Fruit fly (Drosophila melanogaster) whole organism, embryonic: ENCODE results near the gene CCDC53.

Experiments used
- Awh ChIP-seq: fragments of 200-800 bp; sonication (Bioruptor generic); IDR thresholded peaks from 2 replicates; pipeline ENCODE4, ENCODE4 v1.3.6; 2022; ENCODE audit warnings: missing biosample characterization, missing genetic modification characterization
- BEAF-32 ChIP-seq: fragments of 200-800 bp; sonication (Bioruptor generic); optimal IDR thresholded peaks from 3 replicates; lab custom pipeline; 2017; ENCODE audit warnings: missing biosample characterization, missing genetic modification characterization, mild to moderate bottlenecking, moderate library complexity, missing genetic modification reagents
- CG10147 ChIP-seq: fragments of 200-800 bp; sonication (Bioruptor generic); optimal IDR thresholded peaks from 2 replicates; lab custom pipeline; 2019; ENCODE audit warnings: missing biosample characterization, mild to moderate bottlenecking, missing genetic modification characterization, moderate library complexity
- CG10321 ChIP-seq: fragments of 200-800 bp; sonication (Bioruptor generic); IDR thresholded peaks from 2 replicates; pipeline ENCODE4 v1.3.6; 2022; ENCODE audit warnings: missing biosample characterization, missing genetic modification characterization
- CG11723 ChIP-seq: fragments of 200-800 bp; sonication (Bioruptor generic); optimal IDR thresholded peaks from 2 replicates; lab custom pipeline; 2017; ENCODE audit warnings: missing biosample characterization, mild to moderate bottlenecking, missing genetic modification characterization
- CG12236 ChIP-seq: fragments of 200-800 bp; sonication (Bioruptor generic); optimal IDR thresholded peaks from 2 replicates; lab custom pipeline; 2016; ENCODE audit warnings: missing biosample characterization, missing genetic modification characterization
- CG1233 ChIP-seq: fragments of 200-800 bp; sonication (Bioruptor generic); optimal IDR thresholded peaks from 4 replicates; lab custom pipeline; 2018; ENCODE audit warnings: missing biosample characterization, mild to moderate bottlenecking, missing genetic modification characterization
- CG12391 ChIP-seq: fragments of 200-800 bp; sonication (Bioruptor generic); optimal IDR thresholded peaks from 3 replicates; lab custom pipeline; 2018; ENCODE audit warnings: missing biosample characterization, mild to moderate bottlenecking, missing genetic modification characterization, moderate library complexity
- CG12659 ChIP-seq: fragments of 200-800 bp; sonication (Bioruptor generic); optimal IDR thresholded peaks from 3 replicates; lab custom pipeline; 2017; ENCODE audit warnings: mild to moderate bottlenecking, missing biosample characterization, missing genetic modification reagents, missing genetic modification characterization
- CG14710 ChIP-seq: fragments of 200-800 bp; sonication (Bioruptor generic); optimal IDR thresholded peaks from 3 replicates; lab custom pipeline; 2019; ENCODE audit warnings: missing biosample characterization, mild to moderate bottlenecking, missing genetic modification characterization, moderate library complexity
- CG14860 ChIP-seq: fragments of 200-800 bp; sonication (Bioruptor generic); IDR thresholded peaks from 3 replicates; pipeline ENCODE4 v1.3.6; 2022; ENCODE audit warnings: missing biosample characterization, missing genetic modification characterization; ENCODE audit not compliant: partially characterized antibody
- CG16863 ChIP-seq: fragments of 200-800 bp; sonication (Bioruptor generic); optimal IDR thresholded peaks from 3 replicates; lab custom pipeline; 2016; ENCODE audit warnings: missing biosample characterization, missing genetic modification characterization
- CG1832 ChIP-seq: fragments of 200-800 bp; sonication (Bioruptor generic); optimal IDR thresholded peaks from 2 replicates; lab custom pipeline; 2017; ENCODE audit warnings: missing biosample characterization, mild to moderate bottlenecking, missing genetic modification characterization, inconsistent platforms
- CG3163 ChIP-seq: fragments of 200-800 bp; sonication (Bioruptor generic); optimal IDR thresholded peaks from 3 replicates; lab custom pipeline; 2016; ENCODE audit warnings: missing biosample characterization, missing genetic modification characterization
- CG34422 ChIP-seq: fragments of 200-800 bp; sonication (Bioruptor generic); IDR thresholded peaks from 3 replicates; pipeline ENCODE4 v1.3.6; 2022; ENCODE audit warnings: missing biosample characterization, missing genetic modification characterization
- CG4730 ChIP-seq: fragments of 200-800 bp; sonication (Bioruptor generic); IDR thresholded peaks from 2 replicates; pipeline ENCODE4 v1.3.6; 2022; ENCODE audit warnings: missing biosample characterization, missing genetic modification characterization
- CG6654 ChIP-seq: fragments of 200-800 bp; sonication (Bioruptor generic); optimal IDR thresholded peaks from 2 replicates; lab custom pipeline; 2017; ENCODE audit warnings: missing biosample characterization, mild to moderate bottlenecking, missing genetic modification characterization
- CG7786 ChIP-seq: fragments of 200-800 bp; sonication (Bioruptor generic); optimal IDR thresholded peaks from 2 replicates; lab custom pipeline; 2016; ENCODE audit warnings: missing biosample characterization, missing genetic modification characterization
- CG9797 ChIP-seq: fragments of 200-800 bp; sonication (Bioruptor generic); optimal IDR thresholded peaks from 3 replicates; lab custom pipeline; 2018; ENCODE audit warnings: missing biosample characterization, mild to moderate bottlenecking, missing genetic modification characterization
- Doc2 ChIP-seq: fragments of 200-800 bp; sonication (Bioruptor generic); IDR thresholded peaks from 2 replicates; pipeline ENCODE4 v1.3.6; 2022; ENCODE audit warnings: missing biosample characterization, missing genetic modification characterization
- Dp ChIP-seq: fragments of 200-800 bp; sonication (Bioruptor generic); optimal IDR thresholded peaks from 2 replicates; lab custom pipeline; 2018; ENCODE audit warnings: missing biosample characterization, mild to moderate bottlenecking, missing genetic modification characterization, moderate library complexity
- Eip74EF ChIP-seq, 2 experiments: fragments of 200-800 bp in 1 of 2; fragments of >200 bp in 1 of 2; sonication (Bioruptor generic) in 1 of 2; optimal IDR thresholded peaks; 2 replicates each; lab custom pipeline; 2017 to 2019; ENCODE audit warnings: missing biosample characterization in 2 of 2, missing genetic modification characterization in 2 of 2, mild to moderate bottlenecking in 1 of 2, moderate library complexity in 1 of 2
- Ets97D ChIP-seq: fragments of 200-800 bp; sonication (Bioruptor generic); optimal IDR thresholded peaks from 3 replicates; lab custom pipeline; 2016; ENCODE audit warnings: missing biosample characterization, missing genetic modification characterization
- Fer2 ChIP-seq: fragments of 200-800 bp; sonication (Bioruptor generic); optimal IDR thresholded peaks from 2 replicates; lab custom pipeline; 2018; ENCODE audit warnings: missing biosample characterization, mild to moderate bottlenecking, missing genetic modification characterization, moderate library complexity
- MBD-R2 ChIP-seq: fragments of 200-800 bp; sonication (Bioruptor generic); IDR thresholded peaks from 2 replicates; pipeline ENCODE4 v1.3.6; 2022; ENCODE audit warnings: missing biosample characterization, missing genetic modification characterization
- MESR4 ChIP-seq: fragments of 200-800 bp; sonication (Bioruptor generic); optimal IDR thresholded peaks from 2 replicates; lab custom pipeline; 2018; ENCODE audit warnings: missing biosample characterization, mild to moderate bottlenecking, missing genetic modification characterization, moderate library complexity
- NC2β ChIP-seq: fragments of 200-800 bp; sonication (Bioruptor generic); optimal IDR thresholded peaks from 2 replicates; lab custom pipeline; 2016; ENCODE audit warnings: missing biosample characterization, missing genetic modification characterization
- NFAT ChIP-seq: fragments of 200-800 bp; sonication (Bioruptor generic); IDR thresholded peaks from 2 replicates; pipeline ENCODE4 v1.3.6; 2022; ENCODE audit warnings: missing biosample characterization, missing genetic modification characterization
- NfI ChIP-seq: fragments of 200-800 bp; sonication (Bioruptor generic); optimal IDR thresholded peaks from 3 replicates; lab custom pipeline; 2018; ENCODE audit warnings: missing biosample characterization, mild to moderate bottlenecking, missing genetic modification characterization, moderate library complexity
- Opbp ChIP-seq: fragments of 200-800 bp; sonication (Bioruptor generic); IDR thresholded peaks from 3 replicates; pipeline ENCODE4 v1.3.6; 2022; ENCODE audit warnings: missing biosample characterization, missing genetic modification characterization; ENCODE audit not compliant: partially characterized antibody
- Pdp1 ChIP-seq, 2 experiments: fragments of 200-800 bp; sonication (Bioruptor generic); optimal IDR thresholded peaks; 3 replicates each; lab custom pipeline; 2016; ENCODE audit warnings: missing biosample characterization in 2 of 2, missing genetic modification characterization in 2 of 2, mild to moderate bottlenecking in 1 of 2, moderate library complexity in 1 of 2
- Taf1 ChIP-seq: fragments of 200-800 bp; sonication (Bioruptor generic); IDR thresholded peaks from 2 replicates; pipeline ENCODE4 v1.3.6; 2022; ENCODE audit warnings: missing biosample characterization, missing genetic modification characterization
- ase ChIP-seq: fragments of 200-800 bp; sonication (Bioruptor generic); IDR thresholded peaks from 3 replicates; pipeline ENCODE4 v1.3.6; 2022; ENCODE audit warnings: missing biosample characterization, missing genetic modification characterization
- bigmax ChIP-seq: fragments of 200-800 bp; sonication (Bioruptor generic); optimal IDR thresholded peaks from 2 replicates; lab custom pipeline; 2018; ENCODE audit warnings: missing biosample characterization, mild to moderate bottlenecking, missing genetic modification characterization
- chinmo ChIP-seq: fragments of 200-800 bp; sonication (Bioruptor generic); IDR thresholded peaks from 4 replicates; pipeline ENCODE4 v1.3.6; 2022; ENCODE audit warnings: missing biosample characterization, missing genetic modification characterization; ENCODE audit not compliant: partially characterized antibody
- crc ChIP-seq: fragments of 200-800 bp; sonication (Bioruptor generic); optimal IDR thresholded peaks from 2 replicates; lab custom pipeline; 2016; ENCODE audit warnings: missing biosample characterization, missing genetic modification characterization
- fd3F ChIP-seq: fragments of 200-800 bp; sonication (Bioruptor generic); optimal IDR thresholded peaks from 2 replicates; lab custom pipeline; 2018; ENCODE audit warnings: missing biosample characterization, mild to moderate bottlenecking, missing genetic modification characterization, moderate library complexity
- gce ChIP-seq: fragments of 200-800 bp; sonication (Bioruptor generic); IDR thresholded peaks from 3 replicates; pipeline ENCODE4 v1.3.6; 2022; ENCODE audit warnings: missing biosample characterization, missing genetic modification characterization
- gfzf ChIP-seq: fragments of 200-800 bp; sonication (Bioruptor generic); optimal IDR thresholded peaks from 2 replicates; lab custom pipeline; 2016; ENCODE audit warnings: missing biosample characterization, mild to moderate bottlenecking, missing genetic modification characterization, moderate library complexity
- grau ChIP-seq: fragments of 200-800 bp; optimal IDR thresholded peaks from 3 replicates; lab custom pipeline; 2019; ENCODE audit warnings: missing biosample characterization, mild to moderate bottlenecking, missing genetic modification characterization, moderate library complexity
- pho ChIP-seq: fragments of 200-800 bp; sonication (Bioruptor generic); optimal IDR thresholded peaks from 2 replicates; lab custom pipeline; 2016; ENCODE audit warnings: missing biosample characterization, missing genetic modification characterization
- pita ChIP-seq: fragments of 200-800 bp; sonication (Bioruptor generic); optimal IDR thresholded peaks from 2 replicates; lab custom pipeline; 2017; ENCODE audit warnings: missing biosample characterization, mild to moderate bottlenecking, missing genetic modification characterization
- row ChIP-seq: fragments of 200-800 bp; sonication (Bioruptor generic); IDR thresholded peaks from 3 replicates; pipeline ENCODE4 v1.3.6; 2022; ENCODE audit warnings: missing biosample characterization, missing genetic modification characterization
- sens-2 ChIP-seq: fragments of 200-800 bp; sonication (Bioruptor generic); IDR thresholded peaks from 2 replicates; pipeline ENCODE4 v1.3.6; 2022; ENCODE audit warnings: missing biosample characterization, missing genetic modification characterization
- slou ChIP-seq: fragments of 200-800 bp; sonication (Bioruptor generic); optimal IDR thresholded peaks from 3 replicates; lab custom pipeline; 2016; ENCODE audit warnings: missing biosample characterization, missing genetic modification characterization
- stc ChIP-seq: fragments of 200-800 bp; sonication (Bioruptor generic); IDR thresholded peaks from 2 replicates; pipeline ENCODE4 v1.3.6; 2022; ENCODE audit warnings: missing biosample characterization, missing genetic modification characterization
- zf30C ChIP-seq: fragments of 200-800 bp; sonication (Bioruptor generic); optimal IDR thresholded peaks from 3 replicates; lab custom pipeline; 2018; ENCODE audit warnings: missing biosample characterization, mild to moderate bottlenecking, missing genetic modification characterization

Gene CCDC53

dm6 chr2L:8071112-8071976 lies 30.4 kb downstream of the CCDC53 start, which contains the start of gene poe (continued):
- TF ChIP-seq Pdp1 (GFP tag; optimal IDR thresholded peaks at IDR 0.05; lab: Kevin White, UChicago), result no peak
- TF ChIP-seq CG14860, result no peak
- TF ChIP-seq NC2β (GFP tag; lab: Kevin White, UChicago), result peak; percentile 9
- peak; percentile 19 for TF ChIP-seq CG1233 (GFP tag; lab: Kevin White, UChicago)
- no peak for TF ChIP-seq pho
- no peak for TF ChIP-seq CG11723 (GFP tag; lab: Kevin White, UChicago)
- no peak for TF ChIP-seq gce (GFP tag; lab: Robert Waterston, UW)
- TF ChIP-seq Eip74EF (GFP tag; optimal IDR thresholded peaks at IDR 0.05; lab: Kevin White, UChicago), result no peak
- TF ChIP-seq, all 482 proteins: peak for 136

DNA sequence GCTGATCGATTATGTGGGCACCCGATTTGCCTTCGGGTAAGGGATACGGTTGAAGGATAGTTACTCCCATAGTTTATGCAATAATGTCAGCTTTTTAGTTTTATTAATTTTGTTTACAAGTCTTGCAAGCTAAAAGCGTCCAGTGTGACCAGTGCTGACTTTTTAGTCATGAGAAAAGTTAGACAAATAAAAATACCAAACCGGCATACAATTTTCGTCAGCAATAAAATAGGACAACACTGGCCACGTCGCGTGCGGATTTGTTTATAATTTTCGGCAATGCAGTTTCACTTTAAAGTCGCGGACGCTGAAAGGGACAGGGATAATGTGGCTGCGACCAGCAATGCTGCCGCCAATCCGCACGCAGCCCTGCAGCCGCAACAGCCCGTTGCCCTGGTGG lies 31.8 kb downstream of the CCDC53 start, which contains the start of the genes MED20 and Trf:
TSS of gene MED20 (minus strand) at position 157 of the 400 bp plus-strand sequence.
TSS of gene Trf (plus strand) at position 204 of the 400 bp plus-strand sequence.
- TF ChIP-seq slou, result no peak
- TF ChIP-seq Fer2 (tag; lab: Kevin White, UChicago), result no peak
- TF ChIP-seq CG7786 (GFP tag; lab: Kevin White, UChicago), result no peak
- TF ChIP-seq fd3F (GFP tag; lab: Kevin White, UChicago), result no peak
- peak; percentile 29 for TF ChIP-seq CG12659 (GFP tag; lab: Kevin White, UChicago)
- TF ChIP-seq CG1832 (GFP tag; lab: Kevin White, UChicago), result no peak
- TF ChIP-seq CG34422 (GFP tag; lab: Robert Waterston, UW), result peak; percentile 50; the same call in 1 of the 3 replicates
- TF ChIP-seq Taf1 (GFP tag; lab: Robert Waterston, UW), result no peak
- no peak for TF ChIP-seq pita (GFP tag; lab: Kevin White, UChicago)
- TF ChIP-seq row (GFP tag; lab: Robert Waterston, UW), result peak; percentile 17; the same call in 1 of the 3 replicates
- no peak for TF ChIP-seq CG12391
- TF ChIP-seq crc, result no peak
- 0 out of 3 replicates have a peak, but pooled peaks have one; percentile 59 for TF ChIP-seq Opbp (GFP tag; lab: Robert Waterston, UW)
- peak; percentile 29 for TF ChIP-seq MESR4 (GFP tag; lab: Kevin White, UChicago)
- TF ChIP-seq BEAF-32 (GFP tag; lab: Kevin White, UChicago), result peak; percentile 28
- TF ChIP-seq CG4730 (GFP tag; lab: Robert Waterston, UW), result no peak
- no peak for TF ChIP-seq NfI
- peak; percentile 99 for TF ChIP-seq CG14710 (tag; lab: Kevin White, UChicago)
- TF ChIP-seq CG10321, result no peak
- TF ChIP-seq stc (GFP tag; lab: Robert Waterston, UW), result no peak
- TF ChIP-seq CG10147 (GFP tag; lab: Kevin White, UChicago), result no peak
- TF ChIP-seq CG3163, result no peak
- peak; percentile 73 for TF ChIP-seq CG9797 (GFP tag; lab: Kevin White, UChicago)
- TF ChIP-seq Ets97D, result peak; percentile 7
- peak; percentile 94 for TF ChIP-seq MBD-R2 (GFP tag; lab: Robert Waterston, UW)
- TF ChIP-seq bigmax (GFP tag; lab: Kevin White, UChicago), result no peak
- 0 out of 4 replicates have a peak, but pooled peaks have one; percentile 77 for TF ChIP-seq chinmo (GFP tag; lab: Robert Waterston, UW)
- no peak for TF ChIP-seq grau (tag; lab: Kevin White, UChicago)
- no peak for TF ChIP-seq CG6654
- TF ChIP-seq CG12236, result no peak
- TF ChIP-seq gfzf (GFP tag; lab: Kevin White, UChicago), result peak; percentile 81
- TF ChIP-seq NFAT (GFP tag; lab: Robert Waterston, UW), result no peak
- TF ChIP-seq Doc2 (GFP tag; lab: Robert Waterston, UW), result no peak
- no peak for TF ChIP-seq ase
- TF ChIP-seq Awh (GFP tag; lab: Robert Waterston, UW), result no peak
- TF ChIP-seq zf30C (GFP tag; lab: Kevin White, UChicago), result peak; percentile 43
- TF ChIP-seq CG16863, result no peak
- no peak for TF ChIP-seq sens-2 (GFP tag; lab: Robert Waterston, UW)
- peak; percentile 17 for TF ChIP-seq Dp (GFP tag; lab: Kevin White, UChicago)
